Worm (Caenorhabditis elegans): ENCODE data around the gene erd-2.2.

- TF ChIP-seq scrt-1 (GFP tag; IDR thresholded peaks at IDR 0.05) (no peak), F13C5.2 (tag; optimal IDR thresholded peaks at IDR 0.05) (no peak)
Measured at ce11 chrIII:5876140-5876675, 30.6 kb upstream of the erd-2.2 start, which contains the start of gene aldo-2.

All from whole organism, early embryonic.